Fruit fly (Drosophila melanogaster): ENCODE results near the gene SF1.

DNA sequence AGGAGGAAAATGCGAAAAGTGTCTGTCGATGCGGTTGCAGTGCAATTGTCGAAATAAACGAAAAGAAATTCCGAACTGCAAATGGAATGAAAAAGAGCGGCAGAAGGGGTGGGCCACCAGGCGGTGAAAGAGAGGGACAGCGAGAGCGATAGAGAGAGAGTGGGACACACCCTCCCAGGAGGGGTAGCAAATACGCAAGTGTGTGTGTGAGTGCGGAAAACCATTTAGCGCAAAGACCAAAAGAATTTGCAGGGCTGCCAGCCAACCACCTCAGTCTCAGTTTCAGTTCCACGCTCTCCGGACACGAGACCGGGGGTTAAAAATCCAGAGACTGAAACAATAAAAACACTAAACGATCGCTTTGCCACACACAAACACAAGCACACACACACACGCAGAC lies 18.4 kb downstream of the SF1 start, which contains the start of gene Hmx:
- TF ChIP-seq Clk (GFP tag; optimal IDR thresholded peaks at IDR 0.05) = no peak
- no peak for TF ChIP-seq cnc (optimal IDR thresholded peaks at IDR 0.05)
- peak; percentile 49 for TF ChIP-seq pad (GFP tag; optimal IDR thresholded peaks at IDR 0.05)
- TF ChIP-seq CG33017 (tag; optimal IDR thresholded peaks at IDR 0.05) = no peak
- TF ChIP-seq cic (GFP tag; optimal IDR thresholded peaks at IDR 0.05) = no peak
- TF ChIP-seq bab1 (GFP tag; optimal IDR thresholded peaks at IDR 0.05) = no peak
- no peak for TF ChIP-seq kay (GFP tag; ENCODE audit: borderline replicate concordance)
